Worm (Caenorhabditis elegans) whole organism, L2 larva: ENCODE data around the gene K08E7.4.

ENCODE experiments used
- C34F6.9 ChIP-seq: fragments of 150-350 bp; optimal IDR thresholded peaks from 2 replicates; lab custom pipeline; 2014; ENCODE audit warnings: missing biosample characterization, missing genetic modification characterization
- F13H6.1 ChIP-seq: sonication (generic microtip); optimal IDR thresholded peaks from 2 replicates; lab custom pipeline; 2016; ENCODE audit warnings: missing genetic modification characterization, missing compliant biosample characterization
- R02D3.7 ChIP-seq: fragments of 150-350 bp; optimal IDR thresholded peaks from 2 replicates; lab custom pipeline; 2014; ENCODE audit warnings: missing biosample characterization, missing genetic modification characterization
- Y55F3AM.14 ChIP-seq: fragments of 200-800 bp; sonication (Bioruptor generic); optimal IDR thresholded peaks from 2 replicates; lab custom pipeline; 2018; ENCODE audit warnings: mild to moderate bottlenecking, missing genetic modification characterization, missing compliant biosample characterization
- ZK546.5 ChIP-seq: sonication (generic microtip); optimal IDR thresholded peaks from 2 replicates; lab custom pipeline; 2017; ENCODE audit warnings: missing biosample characterization, missing genetic modification characterization
- alr-1 ChIP-seq: fragments of 150-350 bp; optimal IDR thresholded peaks from 2 replicates; lab custom pipeline; 2014; ENCODE audit warnings: missing biosample characterization, missing genetic modification characterization
- ceh-82 ChIP-seq: fragments of 150-350 bp; optimal IDR thresholded peaks from 2 replicates; lab custom pipeline; 2014; ENCODE audit warnings: missing biosample characterization, missing genetic modification characterization
- crh-2 ChIP-seq: sonication (generic microtip); optimal IDR thresholded peaks from 2 replicates; lab custom pipeline; 2017; ENCODE audit warnings: missing biosample characterization, missing genetic modification characterization
- dmd-4 ChIP-seq: sonication (generic microtip); optimal IDR thresholded peaks from 2 replicates; lab custom pipeline; 2017; ENCODE audit warnings: missing biosample characterization, missing genetic modification characterization
- egl-27 ChIP-seq: sonication (generic microtip); optimal IDR thresholded peaks from 3 replicates; lab custom pipeline; 2017; ENCODE audit warnings: missing biosample characterization, missing genetic modification reagents, missing genetic modification characterization
- fos-1 ChIP-seq: fragments of 150-350 bp; optimal IDR thresholded peaks from 2 replicates; lab custom pipeline; 2014; ENCODE audit warnings: missing biosample characterization, missing genetic modification characterization
- gmeb-1 ChIP-seq: fragments of 150-350 bp; optimal IDR thresholded peaks from 2 replicates; lab custom pipeline; 2014; ENCODE audit warnings: missing biosample characterization, missing genetic modification characterization
- lin-11 ChIP-seq: fragments of 150-350 bp; sonication (generic microtip); optimal IDR thresholded peaks from 2 replicates; lab custom pipeline; 2014; ENCODE audit warnings: missing biosample characterization, missing genetic modification characterization, inconsistent platforms, mixed read lengths
- lin-13 ChIP-seq: fragments of 150-350 bp; optimal IDR thresholded peaks from 2 replicates; lab custom pipeline; 2014; ENCODE audit warnings: missing biosample characterization, missing genetic modification reagents, missing genetic modification characterization
- lin-39 ChIP-seq: fragments of 150-350 bp; optimal IDR thresholded peaks from 2 replicates; lab custom pipeline; 2014; ENCODE audit warnings: missing biosample characterization, missing genetic modification reagents, missing genetic modification characterization
- lsy-2 ChIP-seq, 2 experiments: fragments of 150-350 bp in 1 of 2; sonication (generic microtip) in 1 of 2; optimal IDR thresholded peaks; 2 replicates each; lab custom pipeline; 2014 to 2017; ENCODE audit warnings: missing biosample characterization in 2 of 2, missing genetic modification characterization in 2 of 2
- mab-5 ChIP-seq: fragments of 150-350 bp; optimal IDR thresholded peaks from 2 replicates; lab custom pipeline; 2014; ENCODE audit warnings: missing biosample characterization, missing genetic modification characterization
- mbf-1 ChIP-seq: sonication (generic microtip); optimal IDR thresholded peaks from 2 replicates; lab custom pipeline; 2017; ENCODE audit warnings: missing biosample characterization, missing genetic modification characterization
- mdl-1 ChIP-seq, 2 experiments: fragments of 150-350 bp in 1 of 2; sonication (generic microtip) in 1 of 2; optimal IDR thresholded peaks; 2 replicates each; lab custom pipeline; 2017; ENCODE audit warnings: missing biosample characterization in 2 of 2, missing genetic modification characterization in 2 of 2
- nhr-10 ChIP-seq: sonication (generic microtip); optimal IDR thresholded peaks from 2 replicates; lab custom pipeline; 2017; ENCODE audit warnings: missing biosample characterization, missing genetic modification characterization
- nhr-11 ChIP-seq: fragments of 150-350 bp; optimal IDR thresholded peaks from 2 replicates; lab custom pipeline; 2014; ENCODE audit warnings: missing biosample characterization, missing genetic modification characterization
- nhr-129 ChIP-seq: fragments of 150-350 bp; optimal IDR thresholded peaks from 2 replicates; lab custom pipeline; 2014; ENCODE audit warnings: missing biosample characterization, missing genetic modification characterization
- nhr-21 ChIP-seq: fragments of 150-350 bp; optimal IDR thresholded peaks from 2 replicates; lab custom pipeline; 2014; ENCODE audit warnings: missing biosample characterization, missing genetic modification characterization
- nhr-237 ChIP-seq: fragments of 150-350 bp; optimal IDR thresholded peaks from 2 replicates; lab custom pipeline; 2014; ENCODE audit warnings: missing biosample characterization, missing genetic modification characterization
- nhr-77 ChIP-seq: fragments of 150-350 bp; optimal IDR thresholded peaks from 2 replicates; lab custom pipeline; 2014; ENCODE audit warnings: missing biosample characterization, missing genetic modification characterization
- sma-3 ChIP-seq: sonication (generic microtip); optimal IDR thresholded peaks from 2 replicates; lab custom pipeline; 2016; ENCODE audit warnings: missing genetic modification reagents, missing genetic modification characterization, missing compliant biosample characterization
- sma-9 ChIP-seq, 2 experiments: fragments of 150-350 bp in 1 of 2; sonication (generic microtip) in 1 of 2; optimal IDR thresholded peaks; 2 replicates each; lab custom pipeline; 2014 to 2016; ENCODE audit warnings: missing genetic modification characterization in 2 of 2, mild to moderate bottlenecking in 1 of 2, missing biosample characterization in 1 of 2, missing compliant biosample characterization in 1 of 2, missing genetic modification reagents in 1 of 2, moderate library complexity in 1 of 2
- unc-39 ChIP-seq: fragments of 150-350 bp; optimal IDR thresholded peaks from 2 replicates; lab custom pipeline; 2014; ENCODE audit warnings: missing biosample characterization, missing genetic modification characterization
- unc-55 ChIP-seq: fragments of 150-350 bp; sonication (generic microtip); optimal IDR thresholded peaks from 3 replicates; lab custom pipeline; 2014; ENCODE audit warnings: missing biosample characterization, missing genetic modification reagents, missing genetic modification characterization
- zag-1 ChIP-seq: fragments of 150-350 bp; optimal IDR thresholded peaks from 2 replicates; lab custom pipeline; 2014; ENCODE audit warnings: missing biosample characterization, missing genetic modification characterization
- ztf-4 ChIP-seq: fragments of 150-350 bp; optimal IDR thresholded peaks from 2 replicates; lab custom pipeline; 2014; ENCODE audit warnings: missing biosample characterization, missing genetic modification characterization

K08E7.4 gene

ce11 chrIV:12605401-12605800 lies 34.5 kb upstream of the K08E7.4 start, which contains the start of gene Y55D9A.2:
TSS of gene Y55D9A.2 (minus strand) at chrIV:12605431.
- TF ChIP-seq ceh-82 (tag; lab: Kevin White, UChicago) (no peak), unc-55 (peak; percentile 46), fos-1 (tag; lab: Kevin White, UChicago) (peak; percentile 29), C34F6.9 (tag; lab: Kevin White, UChicago) (peak; percentile 50), unc-39 (tag; lab: Kevin White, UChicago) (no peak), gmeb-1 (peak; percentile 63), lsy-2 (tag; optimal IDR thresholded peaks at IDR 0.05; lab: Kevin White, UChicago) (peak in 1 of 2 experiments; percentile 67)

DNA sequence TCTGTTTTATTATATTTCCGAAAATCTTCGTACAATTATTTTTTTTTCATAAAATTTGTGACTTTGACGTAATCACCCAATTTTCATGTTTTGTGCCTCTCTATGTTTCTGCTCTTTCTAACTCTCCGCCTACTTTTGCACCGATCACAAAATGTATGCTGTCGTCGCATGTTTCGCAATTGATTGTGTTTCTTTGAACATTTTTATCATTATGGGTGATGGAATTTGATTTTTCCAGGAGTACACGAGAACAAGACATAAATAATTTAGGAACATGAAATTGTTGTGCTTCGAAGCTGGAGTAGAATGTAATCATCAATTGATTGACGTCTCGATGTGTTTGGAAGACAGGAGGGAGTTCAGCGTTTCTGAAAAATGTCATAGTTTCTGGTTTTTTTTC lies 30.0 kb upstream of the K08E7.4 start:
- TF ChIP-seq mbf-1 (tag; lab: Kevin White, UChicago) (no peak), crh-2 (tag; lab: Kevin White, UChicago) (peak; percentile 25), nhr-11 (no peak), fos-1 (tag; lab: Kevin White, UChicago) (peak; percentile 85), sma-9 (GFP tag; optimal IDR thresholded peaks at IDR 0.05; lab: Kevin White, UChicago) (peak; percentile 44), sma-9 (tag; optimal IDR thresholded peaks at IDR 0.05; lab: Kevin White, UChicago) (no peak), nhr-10 (tag; lab: Kevin White, UChicago) (no peak)

- TF ChIP-seq sma-9 (GFP tag; optimal IDR thresholded peaks at IDR 0.05; lab: Kevin White, UChicago) (peak; percentile 83), sma-9 (tag; optimal IDR thresholded peaks at IDR 0.05; lab: Kevin White, UChicago) (no peak), nhr-10 (tag; lab: Kevin White, UChicago) (no peak), lsy-2 (tag; optimal IDR thresholded peaks at IDR 0.05; lab: Kevin White, UChicago) (no peak), fos-1 (tag; lab: Kevin White, UChicago) (peak; percentile 91), lin-11 (tag; lab: Kevin White, UChicago) (no peak), crh-2 (tag; lab: Kevin White, UChicago) (peak; percentile 38)
Measured at ce11 chrIV:12599158-12599557, 28.2 kb upstream of the K08E7.4 start, which contains the start of gene pgp-1. TSS of gene pgp-1 (minus strand) at chrIV:12599169.

- no peak for TF ChIP-seq nhr-237 (tag; lab: Kevin White, UChicago)
- TF ChIP-seq, all 48 proteins: peak for 0
Measured at ce11 chrIV:12596960-12597359, 26.0 kb upstream of the K08E7.4 start.

- peak; percentile 77 for TF ChIP-seq C34F6.9 (tag; lab: Kevin White, UChicago)
- no peak for TF ChIP-seq unc-39 (tag; lab: Kevin White, UChicago)
- peak; percentile 66 for TF ChIP-seq F13H6.1 (tag; lab: Kevin White, UChicago)
- TF ChIP-seq lin-39 (tag; lab: Kevin White, UChicago), result no peak
- TF ChIP-seq mab-5 (tag; lab: Kevin White, UChicago), result peak; percentile 45
- no peak for TF ChIP-seq R02D3.7 (tag; lab: Kevin White, UChicago)
- TF ChIP-seq alr-1, result no peak
- TF ChIP-seq unc-55, result peak; percentile 77
- TF ChIP-seq nhr-21 (tag; lab: Kevin White, UChicago), result peak; percentile 32
- peak; percentile 68 for TF ChIP-seq gmeb-1
- TF ChIP-seq ztf-4 (tag; lab: Kevin White, UChicago), result no peak
- peak; percentile 70 for TF ChIP-seq sma-9 (GFP tag; optimal IDR thresholded peaks at IDR 0.05; lab: Kevin White, UChicago)
- no peak for TF ChIP-seq sma-9 (tag; optimal IDR thresholded peaks at IDR 0.05; lab: Kevin White, UChicago)
- TF ChIP-seq nhr-77 (tag; lab: Kevin White, UChicago), result no peak
- TF ChIP-seq ZK546.5 (tag; lab: Kevin White, UChicago), result no peak
- TF ChIP-seq nhr-129 (tag; lab: Kevin White, UChicago), result peak; percentile 81
- TF ChIP-seq crh-2 (tag; lab: Kevin White, UChicago), result peak; percentile 57
- TF ChIP-seq lin-13, result peak; percentile 38
- TF ChIP-seq egl-27 (tag; lab: Kevin White, UChicago), result peak; percentile 28
- TF ChIP-seq fos-1 (tag; lab: Kevin White, UChicago), result peak; percentile 50
- peak; percentile 72 for TF ChIP-seq lin-11 (tag; lab: Kevin White, UChicago)
- peak; percentile 64 for TF ChIP-seq Y55F3AM.14
- TF ChIP-seq zag-1 (tag; lab: Kevin White, UChicago), result peak; percentile 60
- TF ChIP-seq lsy-2 (tag; optimal IDR thresholded peaks at IDR 0.05; lab: Kevin White, UChicago), result peak; percentile 57 to 75
- peak in 1 of 2 experiments; percentile 52 for TF ChIP-seq mdl-1 (tag; optimal IDR thresholded peaks at IDR 0.05; lab: Kevin White, UChicago)
- TF ChIP-seq sma-3 (GFP tag; lab: Kevin White, UChicago), result peak; percentile 59
Measured at ce11 chrIV:12594574-12594973, 23.6 kb upstream of the K08E7.4 start.

DNA sequence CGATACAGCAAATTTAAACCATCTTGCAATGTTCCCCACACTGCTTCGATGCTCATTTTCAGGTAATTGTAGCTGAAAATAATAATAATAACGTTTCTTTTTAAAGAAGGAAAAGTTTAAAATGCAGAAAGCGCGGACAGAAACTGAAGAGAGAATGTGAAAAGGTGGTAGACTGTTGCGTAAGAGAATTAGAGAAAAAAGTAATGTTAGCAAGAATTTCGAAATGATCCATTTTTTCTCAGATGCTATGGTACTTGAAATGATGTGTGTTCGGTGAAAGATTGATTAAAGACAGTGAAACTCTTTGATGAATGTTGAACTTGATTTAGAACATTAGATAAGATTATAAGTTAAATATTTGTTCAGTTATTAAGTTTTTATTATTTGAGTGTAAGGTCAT lies 19.4 kb upstream of the K08E7.4 start, which contains the start of gene cul-6:
Gene cul-6, minus strand, starts transcription at position 79 of the 400 bp plus-strand sequence.
- TF ChIP-seq unc-55 (peak; percentile 27), dmd-4 (tag; lab: Kevin White, UChicago) (no peak)
